Fruit fly (Drosophila melanogaster) whole organism, prepupa: ENCODE results near the gene Rab18.

Source experiments
- Blimp-1 ChIP-seq: fragments of 200-800 bp; sonication (Bioruptor generic); optimal IDR thresholded peaks from 3 replicates; lab custom pipeline; 2017; ENCODE audit warnings: missing biosample characterization, missing genetic modification characterization, mild to moderate bottlenecking, moderate library complexity, missing genetic modification reagents
- CG10631 ChIP-seq: fragments of 200-800 bp; sonication (Bioruptor generic); optimal IDR thresholded peaks from 2 replicates; lab custom pipeline; 2016; ENCODE audit warnings: missing biosample characterization, missing genetic modification characterization
- CG10669 ChIP-seq: fragments of 200-800 bp; sonication (Bioruptor generic); optimal IDR thresholded peaks from 3 replicates; lab custom pipeline; 2018; ENCODE audit warnings: missing biosample characterization, mild to moderate bottlenecking, missing genetic modification characterization, moderate library complexity
- CG11294 ChIP-seq: fragments of 200-800 bp; sonication (Bioruptor generic); IDR thresholded peaks from 2 replicates; pipeline ENCODE4 v1.3.6; 2022; ENCODE audit warnings: missing biosample characterization, missing genetic modification characterization
- CG11902 ChIP-seq: fragments of 200-800 bp; sonication (Bioruptor generic); optimal IDR thresholded peaks from 3 replicates; lab custom pipeline; 2016; ENCODE audit warnings: missing biosample characterization, missing genetic modification characterization
- CG15336 ChIP-seq: fragments of 200-800 bp; sonication (Bioruptor generic); IDR thresholded peaks from 2 replicates; pipeline ENCODE4 v1.3.6; 2022; ENCODE audit warnings: missing biosample characterization, missing genetic modification characterization
- CG16779 ChIP-seq: fragments of 200-800 bp; sonication (Bioruptor generic); optimal IDR thresholded peaks from 3 replicates; lab custom pipeline; 2017; ENCODE audit warnings: missing biosample characterization, mild to moderate bottlenecking, missing genetic modification characterization
- CG3032 ChIP-seq: fragments of 200-800 bp; optimal IDR thresholded peaks from 2 replicates; lab custom pipeline; 2019; ENCODE audit warnings: missing biosample characterization, mild to moderate bottlenecking, missing genetic modification characterization, moderate library complexity
- CG32006 ChIP-seq: fragments of 200-800 bp; sonication (Bioruptor generic); optimal IDR thresholded peaks from 3 replicates; lab custom pipeline; 2017; ENCODE audit warnings: missing biosample characterization, mild to moderate bottlenecking, missing genetic modification characterization
- CG34406 ChIP-seq: fragments of 200-800 bp; sonication (Bioruptor generic); optimal IDR thresholded peaks from 3 replicates; lab custom pipeline; 2016; ENCODE audit warnings: missing biosample characterization, missing genetic modification characterization
- CG3919 ChIP-seq: fragments of 200-800 bp; sonication (Bioruptor generic); optimal IDR thresholded peaks from 3 replicates; lab custom pipeline; 2016; ENCODE audit warnings: missing biosample characterization, missing genetic modification characterization
- CG6163 ChIP-seq: fragments of 200-800 bp; sonication (Bioruptor generic); IDR thresholded peaks from 3 replicates; pipeline ENCODE4 v1.3.6; 2022; ENCODE audit warnings: missing biosample characterization, missing genetic modification characterization
- CG6808 ChIP-seq: fragments of 200-800 bp; sonication (Bioruptor generic); optimal IDR thresholded peaks from 3 replicates; lab custom pipeline; 2017; ENCODE audit warnings: missing biosample characterization, missing genetic modification characterization, mild to moderate bottlenecking, moderate library complexity, missing genetic modification reagents
- CG6854 ChIP-seq: fragments of 200-800 bp; sonication (Bioruptor generic); optimal IDR thresholded peaks from 2 replicates; lab custom pipeline; 2017; ENCODE audit warnings: missing biosample characterization, mild to moderate bottlenecking, missing genetic modification characterization
- CG8119 ChIP-seq: fragments of 200-800 bp; sonication (Bioruptor generic); IDR thresholded peaks from 3 replicates; pipeline ENCODE4 v1.3.6; 2022; ENCODE audit warnings: missing biosample characterization, missing genetic modification characterization
- CG8632 ChIP-seq: fragments of 200-800 bp; sonication (Bioruptor generic); optimal IDR thresholded peaks from 3 replicates; lab custom pipeline; 2016; ENCODE audit warnings: missing biosample characterization, missing genetic modification characterization
- Eip75B ChIP-seq: fragments of 200-800 bp; sonication (Bioruptor generic); optimal IDR thresholded peaks from 3 replicates; lab custom pipeline; 2016; ENCODE audit warnings: missing biosample characterization, missing genetic modification characterization
- Eip78C ChIP-seq: fragments of 200-800 bp; sonication (Bioruptor generic); peaks from one replicate; lab custom pipeline; 2016; ENCODE audit warnings: missing biosample characterization, missing genetic modification characterization
- Eip93F ChIP-seq: fragments of 200-800 bp; sonication (Bioruptor generic); optimal IDR thresholded peaks from 2 replicates; lab custom pipeline; 2016; ENCODE audit warnings: missing biosample characterization, mild to moderate bottlenecking, missing genetic modification characterization
- Ets21C ChIP-seq: fragments of 200-800 bp; sonication (Bioruptor generic); optimal IDR thresholded peaks from 3 replicates; lab custom pipeline; 2016; ENCODE audit warnings: missing biosample characterization, missing genetic modification characterization
- Ets96B ChIP-seq: fragments of 200-800 bp; optimal IDR thresholded peaks from 2 replicates; lab custom pipeline; 2019; ENCODE audit warnings: missing biosample characterization, mild to moderate bottlenecking, missing genetic modification characterization, moderate library complexity
- Hr38 ChIP-seq: sonication (Bioruptor generic); optimal IDR thresholded peaks from 2 replicates; lab custom pipeline; 2016; ENCODE audit warnings: missing biosample characterization, missing genetic modification characterization
- Hr39 ChIP-seq: fragments of 200-800 bp; sonication (Bioruptor generic); optimal IDR thresholded peaks from 2 replicates; lab custom pipeline; 2016; ENCODE audit warnings: missing biosample characterization, missing genetic modification characterization
- Hr4 ChIP-seq: fragments of 200-800 bp; sonication (Bioruptor generic); optimal IDR thresholded peaks from 3 replicates; lab custom pipeline; 2016; ENCODE audit warnings: missing biosample characterization, missing genetic modification characterization
- Lpt ChIP-seq: fragments of 200-800 bp; sonication (Bioruptor generic); optimal IDR thresholded peaks from 3 replicates; lab custom pipeline; 2016; ENCODE audit warnings: missing biosample characterization, missing genetic modification characterization
- Met ChIP-seq: fragments of 200-800 bp; sonication (Bioruptor generic); optimal IDR thresholded peaks from 3 replicates; lab custom pipeline; 2016; ENCODE audit warnings: missing biosample characterization, missing genetic modification characterization
- OdsH ChIP-seq: fragments of 200-800 bp; sonication (Bioruptor generic); optimal IDR thresholded peaks from 3 replicates; lab custom pipeline; 2016; ENCODE audit warnings: missing biosample characterization, missing genetic modification characterization
- Smox ChIP-seq: fragments of 200-800 bp; sonication (Bioruptor generic); optimal IDR thresholded peaks from 3 replicates; lab custom pipeline; 2016; ENCODE audit warnings: missing biosample characterization, missing genetic modification characterization
- Sox15 ChIP-seq: fragments of 200-800 bp; sonication (Bioruptor generic); optimal IDR thresholded peaks from 3 replicates; lab custom pipeline; 2016; ENCODE audit warnings: missing biosample characterization, missing genetic modification characterization
- acj6 ChIP-seq: fragments of 200-800 bp; sonication (Bioruptor generic); optimal IDR thresholded peaks from 3 replicates; lab custom pipeline; 2016; ENCODE audit warnings: missing biosample characterization, missing genetic modification characterization
- dac ChIP-seq: fragments of 200-800 bp; sonication (Bioruptor generic); optimal IDR thresholded peaks from 2 replicates; lab custom pipeline; 2017; ENCODE audit warnings: missing biosample characterization, mild to moderate bottlenecking, missing genetic modification characterization
- dsx ChIP-seq: fragments of 200-800 bp; optimal IDR thresholded peaks from 3 replicates; lab custom pipeline; 2019; ENCODE audit warnings: missing biosample characterization, mild to moderate bottlenecking, missing genetic modification characterization, moderate library complexity; ENCODE audit not compliant: poor library complexity, severe bottlenecking
- esn ChIP-seq: fragments of 200-800 bp; sonication (Bioruptor generic); optimal IDR thresholded peaks from 2 replicates; lab custom pipeline; 2016; ENCODE audit warnings: missing biosample characterization, mild to moderate bottlenecking, missing genetic modification characterization, moderate library complexity
- fd59A ChIP-seq: fragments of 200-800 bp; sonication (Bioruptor generic); optimal IDR thresholded peaks from 2 replicates; lab custom pipeline; 2017; ENCODE audit warnings: missing biosample characterization, mild to moderate bottlenecking, missing genetic modification characterization, missing genetic modification reagents
- fd85E ChIP-seq: fragments of 200-800 bp; sonication (Bioruptor generic); optimal IDR thresholded peaks from 3 replicates; lab custom pipeline; 2016; ENCODE audit warnings: missing biosample characterization, missing genetic modification characterization
- fkh ChIP-seq: fragments of 200-800 bp; sonication (Bioruptor generic); optimal IDR thresholded peaks from 3 replicates; lab custom pipeline; 2017; ENCODE audit warnings: missing biosample characterization, mild to moderate bottlenecking, missing genetic modification characterization, moderate library complexity
- lz ChIP-seq: fragments of 200-800 bp; sonication (Bioruptor generic); optimal IDR thresholded peaks from 3 replicates; lab custom pipeline; 2016; ENCODE audit warnings: missing biosample characterization, missing genetic modification characterization
- pdm3 ChIP-seq: fragments of 200-800 bp; sonication (Bioruptor generic); optimal IDR thresholded peaks from 3 replicates; lab custom pipeline; 2016; ENCODE audit warnings: missing biosample characterization, missing genetic modification characterization
- salr ChIP-seq, 2 experiments: fragments of 200-800 bp; sonication (Bioruptor generic); optimal IDR thresholded peaks; 3 replicates each; lab custom pipeline; 2016 to 2018; ENCODE audit warnings: missing biosample characterization in 2 of 2, missing genetic modification characterization in 2 of 2, mild to moderate bottlenecking in 1 of 2
- ss ChIP-seq, 2 experiments: fragments of 200-800 bp; sonication (Bioruptor generic); optimal IDR thresholded peaks; 2 replicates in 1 of 2; 3 replicates in 1 of 2; lab custom pipeline; 2017 to 2018; ENCODE audit warnings: mild to moderate bottlenecking in 2 of 2, missing biosample characterization in 2 of 2, missing genetic modification characterization in 2 of 2, moderate library complexity in 1 of 2
- svp ChIP-seq: fragments of 200-800 bp; sonication (Bioruptor generic); peaks from one replicate; lab custom pipeline; 2016; ENCODE audit warnings: missing biosample characterization, missing genetic modification characterization
- topi ChIP-seq: fragments of 200-800 bp; sonication (Bioruptor generic); optimal IDR thresholded peaks from 3 replicates; lab custom pipeline; 2016; ENCODE audit warnings: missing biosample characterization, missing genetic modification characterization
- vri ChIP-seq: fragments of 200-800 bp; sonication (Bioruptor generic); optimal IDR thresholded peaks from 3 replicates; lab custom pipeline; 2016; ENCODE audit warnings: missing biosample characterization, mild to moderate bottlenecking, missing genetic modification characterization

Rab18 gene

DNA sequence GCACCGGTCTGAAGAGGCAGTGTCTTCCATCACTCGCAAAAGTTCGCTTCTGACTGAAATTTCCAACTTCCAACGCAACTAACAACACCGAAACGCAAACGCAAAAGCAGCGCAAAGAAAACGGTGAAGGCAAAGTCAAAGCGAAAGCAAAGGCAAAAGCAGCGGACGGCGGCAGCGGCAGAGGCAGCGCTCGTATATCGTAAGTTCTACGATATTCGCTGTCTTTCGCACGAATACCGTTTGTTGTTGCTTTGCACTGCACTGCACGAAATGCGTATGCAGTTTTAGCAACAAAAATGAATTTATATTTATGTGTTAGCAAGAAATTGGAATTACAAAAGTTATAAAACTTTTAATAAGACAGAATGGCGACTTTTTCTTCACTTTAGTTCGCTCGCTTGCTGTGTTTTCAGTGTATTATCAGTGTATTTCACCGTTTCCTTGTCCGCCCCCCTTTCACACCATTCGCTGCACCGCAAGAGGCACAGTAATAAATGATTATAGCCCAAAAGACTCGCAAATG is 23.1 kb downstream of the Rab18 start, which contains the start of gene OtopLa (continued):
- TF ChIP-seq Met: peak; percentile 67
- peak; percentile 87 for TF ChIP-seq Hr4 (GFP tag; lab: Kevin White, UChicago)
- peak; percentile 73 for TF ChIP-seq CG16779 (tag; lab: Kevin White, UChicago)
- peak; percentile 60 to 64 for TF ChIP-seq salr (GFP tag; optimal IDR thresholded peaks at IDR 0.05; lab: Kevin White, UChicago)
- peak; percentile 73 for TF ChIP-seq lz (GFP tag; lab: Kevin White, UChicago)
- peak; percentile 72 for TF ChIP-seq acj6 (GFP tag; lab: Kevin White, UChicago)
- peak; percentile 88 for TF ChIP-seq CG15336
- TF ChIP-seq CG3919 (GFP tag; lab: Kevin White, UChicago): peak; percentile 79
- peak; percentile 40 for TF ChIP-seq Ets21C (GFP tag; lab: Kevin White, UChicago)
- TF ChIP-seq Eip93F (GFP tag; lab: Kevin White, UChicago): no peak
- no peak for TF ChIP-seq Blimp-1 (GFP tag; lab: Kevin White, UChicago)
- TF ChIP-seq CG8632 (GFP tag; lab: Kevin White, UChicago): peak; percentile 59
- TF ChIP-seq dsx (GFP tag; lab: Kevin White, UChicago): peak; percentile 69
- peak; percentile 84 for TF ChIP-seq CG32006 (GFP tag; lab: Kevin White, UChicago)
- TF ChIP-seq svp: peak; percentile 85
- TF ChIP-seq Lpt (GFP tag; lab: Kevin White, UChicago): peak; percentile 39
- TF ChIP-seq Hr39 (GFP tag; lab: Kevin White, UChicago): peak; percentile 59
- peak; percentile 62 for TF ChIP-seq CG6808 (GFP tag; lab: Kevin White, UChicago)
- TF ChIP-seq fd59A (GFP tag; lab: Kevin White, UChicago): peak; percentile 61
- TF ChIP-seq topi: peak; percentile 55
- no peak for TF ChIP-seq CG6854 (GFP tag; lab: Kevin White, UChicago)
- peak; percentile 90 for TF ChIP-seq CG6163 (GFP tag; lab: Robert Waterston, UW)
- TF ChIP-seq CG8119 (GFP tag; lab: Robert Waterston, UW): peak; percentile 86
- peak; percentile 9 for TF ChIP-seq vri
- TF ChIP-seq CG11294 (GFP tag; lab: Robert Waterston, UW): peak; percentile 72; the same call in 1 of the 2 replicates
- peak; percentile 66 for TF ChIP-seq dac
- peak; percentile 72 for TF ChIP-seq CG3032 (tag; lab: Kevin White, UChicago)

DNA sequence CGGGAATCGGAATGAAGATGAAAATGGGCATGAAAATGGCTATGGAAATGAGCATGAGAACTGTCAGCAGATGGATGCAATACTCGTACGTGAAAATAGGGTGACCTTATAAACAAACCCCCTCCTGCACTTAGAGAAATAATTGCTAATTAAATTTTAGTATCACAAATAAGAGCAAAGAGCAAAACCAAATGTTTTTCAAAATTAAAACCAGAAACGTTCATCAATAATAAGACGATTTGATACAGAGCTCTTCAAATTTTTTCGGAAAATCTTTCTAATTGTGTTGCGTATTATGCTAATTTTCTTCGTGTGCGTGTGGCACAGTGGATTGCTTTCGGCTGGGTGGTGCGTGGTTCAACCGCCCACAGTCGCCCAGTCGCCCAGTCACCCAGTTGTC is 25.4 kb downstream of the Rab18 start:
- TF ChIP-seq CG34406 (GFP tag; lab: Kevin White, UChicago): no peak
- peak; percentile 4 for TF ChIP-seq CG10631
- peak; percentile 10 for TF ChIP-seq esn (GFP tag; lab: Kevin White, UChicago)
- no peak for TF ChIP-seq CG11902 (GFP tag; lab: Kevin White, UChicago)
- TF ChIP-seq Eip75B (GFP tag; lab: Kevin White, UChicago): peak; percentile 1
- peak; percentile 35; the same call in 1 of the 2 replicates for TF ChIP-seq CG15336
- no peak for TF ChIP-seq Sox15 (GFP tag; lab: Kevin White, UChicago)
- TF ChIP-seq svp: peak; percentile 8
- TF ChIP-seq lz (GFP tag; lab: Kevin White, UChicago): no peak
- TF ChIP-seq CG32006 (GFP tag; lab: Kevin White, UChicago): peak; percentile 13
- no peak for TF ChIP-seq Eip93F (GFP tag; lab: Kevin White, UChicago)

dm6 chrX:5639083-5639482 is 32.5 kb downstream of the Rab18 start:
- TF ChIP-seq Sox15 (GFP tag; lab: Kevin White, UChicago): no peak
- no peak for TF ChIP-seq fd85E (GFP tag; lab: Kevin White, UChicago)
- peak; percentile 16 for TF ChIP-seq pdm3 (GFP tag; lab: Kevin White, UChicago)
- TF ChIP-seq CG8119 (GFP tag; lab: Robert Waterston, UW): 0 out of 3 replicates have a peak, but pooled peaks have one; percentile 24
- TF ChIP-seq dac: peak; percentile 3
- TF ChIP-seq ss (GFP tag; optimal IDR thresholded peaks at IDR 0.05; lab: Kevin White, UChicago): peak in 1 of 2 experiments; percentile 2
- TF ChIP-seq OdsH (GFP tag; lab: Kevin White, UChicago): peak; percentile 23
- TF ChIP-seq Ets96B (tag; lab: Kevin White, UChicago): peak; percentile 28
- no peak for TF ChIP-seq svp
- peak; percentile 33 for TF ChIP-seq Hr39 (GFP tag; lab: Kevin White, UChicago)
- peak; percentile 80 for TF ChIP-seq Eip78C
- TF ChIP-seq CG6808 (GFP tag; lab: Kevin White, UChicago): no peak
- TF ChIP-seq CG6854 (GFP tag; lab: Kevin White, UChicago): peak; percentile 13
- TF ChIP-seq Ets21C (GFP tag; lab: Kevin White, UChicago): no peak
- no peak for TF ChIP-seq CG32006 (GFP tag; lab: Kevin White, UChicago)
- peak; percentile 37 for TF ChIP-seq CG10669 (GFP tag; lab: Kevin White, UChicago)
- TF ChIP-seq vri: no peak
- TF ChIP-seq CG10631: peak; percentile 4
- TF ChIP-seq Met: peak; percentile 21
- no peak for TF ChIP-seq Eip93F (GFP tag; lab: Kevin White, UChicago)
- TF ChIP-seq fkh (GFP tag; lab: Kevin White, UChicago): no peak
- TF ChIP-seq Lpt (GFP tag; lab: Kevin White, UChicago): no peak
- peak; percentile 50; the same call in 1 of the 2 replicates for TF ChIP-seq CG15336
- TF ChIP-seq Hr38 (GFP tag; lab: Kevin White, UChicago): no peak
- peak; percentile 51 for TF ChIP-seq CG6163 (GFP tag; lab: Robert Waterston, UW)
- peak; percentile 11 for TF ChIP-seq Smox (GFP tag; lab: Kevin White, UChicago)
- peak; percentile 6 for TF ChIP-seq acj6 (GFP tag; lab: Kevin White, UChicago)
- TF ChIP-seq CG34406 (GFP tag; lab: Kevin White, UChicago): no peak
- no peak for TF ChIP-seq Blimp-1 (GFP tag; lab: Kevin White, UChicago)
